Worm (Caenorhabditis elegans): ENCODE results near the gene grsp-3.

grsp-3 gene

ce11 chrIV:7147722-7148121 is 16.0 kb upstream of the grsp-3 start:
- peak in 1 of 2 experiments; percentile 69 for TF ChIP-seq lsy-2 (tag; optimal IDR thresholded peaks at IDR 0.05)
- no peak for TF ChIP-seq nhr-47 (tag; optimal IDR thresholded peaks at IDR 0.05)
- TF ChIP-seq dpl-1 (GFP tag; optimal IDR thresholded peaks at IDR 0.05) = peak in 1 of 3 experiments; percentile 29
- no peak for TF ChIP-seq nhr-71 (tag; optimal IDR thresholded peaks at IDR 0.05)
- no peak for TF ChIP-seq unc-130 (tag; optimal IDR thresholded peaks at IDR 0.05)
- no peak for TF ChIP-seq nhr-84 (tag; optimal IDR thresholded peaks at IDR 0.05)
- TF ChIP-seq egl-27 (tag; optimal IDR thresholded peaks at IDR 0.05) = no peak
- no peak for TF ChIP-seq C04F5.9 (tag; optimal IDR thresholded peaks at IDR 0.05)
- TF ChIP-seq ceh-82 (tag; optimal IDR thresholded peaks at IDR 0.05) = peak in 1 of 3 experiments; percentile 3
- no peak for TF ChIP-seq nhr-77 (tag; optimal IDR thresholded peaks at IDR 0.05)
- peak; percentile 12 for TF ChIP-seq rnt-1 (tag; optimal IDR thresholded peaks at IDR 0.05)
- no peak for TF ChIP-seq nhr-76 (tag; optimal IDR thresholded peaks at IDR 0.05)
- TF ChIP-seq ztf-4 (tag; optimal IDR thresholded peaks at IDR 0.05) = no peak
- TF ChIP-seq lin-35 (GFP tag; optimal IDR thresholded peaks at IDR 0.05) = peak in 1 of 2 experiments; percentile 36
- no peak for TF ChIP-seq ets-5 (GFP tag; IDR thresholded peaks at IDR 0.05)
- no peak for TF ChIP-seq nhr-12 (tag; optimal IDR thresholded peaks at IDR 0.05)
- no peak for TF ChIP-seq hpl-2 (GFP tag; optimal IDR thresholded peaks at IDR 0.05)
- TF ChIP-seq mef-2 (tag; optimal IDR thresholded peaks at IDR 0.05) = no peak
- no peak for TF ChIP-seq ceh-90 (tag; optimal IDR thresholded peaks at IDR 0.05)
- no peak for TF ChIP-seq lin-39 (tag; optimal IDR thresholded peaks at IDR 0.05)
- no peak for TF ChIP-seq pax-3 (tag; optimal IDR thresholded peaks at IDR 0.05)
- TF ChIP-seq ceh-8 (GFP tag; optimal IDR thresholded peaks at IDR 0.05) = no peak
- TF ChIP-seq nhr-85 (tag) = peak; percentile 20
- peak; percentile 10 to 14 for TF ChIP-seq efl-1 (optimal IDR thresholded peaks at IDR 0.05)
- peak in 1 of 2 experiments; percentile 89 for TF ChIP-seq efl-1 (GFP tag; optimal IDR thresholded peaks at IDR 0.05 in 1 of 2)
- TF ChIP-seq nhr-90 (tag; optimal IDR thresholded peaks at IDR 0.05; ENCODE audit: poor library complexity) = no peak
- TF ChIP-seq lin-14 (GFP tag; optimal IDR thresholded peaks at IDR 0.05) = peak; percentile 53
- no peak for TF ChIP-seq swsn-7 (tag; optimal IDR thresholded peaks at IDR 0.05)
- TF ChIP-seq pqm-1 (tag; optimal IDR thresholded peaks at IDR 0.05) = no peak
- TF ChIP-seq nhr-20 (tag; optimal IDR thresholded peaks at IDR 0.05) = no peak
- no peak for TF ChIP-seq lin-15B (tag; optimal IDR thresholded peaks at IDR 0.05)
- no peak for TF ChIP-seq C16A3.4 (tag; optimal IDR thresholded peaks at IDR 0.05)
- TF ChIP-seq tlp-1 (tag; optimal IDR thresholded peaks at IDR 0.05) = no peak
- peak; percentile 47 for TF ChIP-seq F16B12.6 (tag; optimal IDR thresholded peaks at IDR 0.05)
- no peak for TF ChIP-seq blmp-1 (tag; optimal IDR thresholded peaks at IDR 0.05)
- peak; percentile 14 for TF ChIP-seq snu-23 (GFP tag; optimal IDR thresholded peaks at IDR 0.05)
- no peak for TF ChIP-seq fkh-8 (tag; optimal IDR thresholded peaks at IDR 0.05)

DNA sequence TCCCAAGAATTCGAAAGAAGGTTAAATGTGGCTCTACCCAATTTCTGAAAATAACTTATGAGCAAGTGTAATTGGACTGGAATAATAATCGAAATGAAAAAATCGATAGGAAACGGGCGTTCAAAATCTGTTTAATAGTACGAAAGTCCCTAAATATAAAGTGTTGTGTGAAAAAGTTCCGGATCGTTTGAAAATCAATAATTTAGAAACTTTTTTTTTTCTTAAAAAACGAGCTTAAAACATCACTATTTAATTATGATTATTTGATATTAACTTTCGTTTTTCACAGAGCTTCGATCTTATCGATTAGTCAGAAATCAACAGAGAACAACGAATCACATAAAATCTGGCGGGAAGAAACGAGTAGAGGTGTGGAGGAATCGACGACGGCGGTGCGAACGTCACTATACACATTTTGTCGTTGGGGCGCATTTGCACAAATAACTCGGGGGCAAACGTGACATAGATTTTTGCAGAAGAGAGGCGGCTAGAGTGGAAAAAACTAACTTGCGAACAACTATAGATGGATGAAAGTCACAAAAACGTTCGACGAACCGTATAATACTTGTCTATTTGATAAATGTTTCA is 13.0 kb upstream of the grsp-3 start, which contains the start of gene hecd-1:
Gene hecd-1, minus strand, starts transcription at position 51 of the 588 bp plus-strand sequence.
- TF ChIP-seq ceh-82 (tag; optimal IDR thresholded peaks at IDR 0.05) (peak in 1 of 3 experiments; percentile 29), zip-4 (GFP tag; optimal IDR thresholded peaks at IDR 0.05) (no peak), sup-37 (GFP tag; optimal IDR thresholded peaks at IDR 0.05) (no peak), ztf-11 (tag; optimal IDR thresholded peaks at IDR 0.05) (no peak), nhr-11 (tag; optimal IDR thresholded peaks at IDR 0.05) (no peak), xbp-1 (tag; optimal IDR thresholded peaks at IDR 0.05) (peak; percentile 8), ceh-90 (tag; optimal IDR thresholded peaks at IDR 0.05) (no peak), alr-1 (tag; optimal IDR thresholded peaks at IDR 0.05; ENCODE audit: borderline replicate concordance) (no peak), lin-14 (GFP tag; optimal IDR thresholded peaks at IDR 0.05) (peak; percentile 76), C16A3.4 (tag; optimal IDR thresholded peaks at IDR 0.05) (peak; percentile 5), lsy-2 (tag; optimal IDR thresholded peaks at IDR 0.05) (peak in 1 of 2 experiments; percentile 49), dpl-1 (GFP tag; optimal IDR thresholded peaks at IDR 0.05) (peak in 2 of 3 experiments; percentile 2 to 44), lir-3 (tag; optimal IDR thresholded peaks at IDR 0.05; ENCODE audit: poor library complexity) (no peak), hpl-2 (GFP tag; optimal IDR thresholded peaks at IDR 0.05) (no peak), mdl-1 (tag; optimal IDR thresholded peaks at IDR 0.05) (peak in 1 of 2 experiments; percentile 46), tbx-2 (tag; optimal IDR thresholded peaks at IDR 0.05) (no peak), aly-2 (tag; optimal IDR thresholded peaks at IDR 0.05) (no peak), lin-35 (GFP tag; optimal IDR thresholded peaks at IDR 0.05) (peak in 1 of 2 experiments; percentile 55), lin-15B (tag; optimal IDR thresholded peaks at IDR 0.05) (peak; percentile 16), nhr-12 (tag; optimal IDR thresholded peaks at IDR 0.05) (no peak), fkh-8 (tag; optimal IDR thresholded peaks at IDR 0.05) (peak; percentile 26), F16B12.6 (tag; optimal IDR thresholded peaks at IDR 0.05) (peak; percentile 26), efl-1 (optimal IDR thresholded peaks at IDR 0.05) (peak in 1 of 2 experiments; percentile 29), efl-1 (GFP tag; optimal IDR thresholded peaks at IDR 0.05 in 1 of 2) (peak; percentile 32 to 83)

All from whole organism, L1 larva.